Worm (Caenorhabditis elegans): ENCODE measurements around the gene Y102A5C.4.
"Not testable (repeated sequence)": the region's sequence is repeated elsewhere in the genome, so short reads cannot be mapped to it uniquely, and the experiment has no call there.

Gene Y102A5C.4

ce11 chrV:16916079-16916478, 6.0 kb upstream of the Y102A5C.4 start, which contains the start of gene F09C6.10:
TSS of gene F09C6.10 (minus strand) at chrV:16916179.
- TF ChIP-seq aly-2 (tag; optimal IDR thresholded peaks at IDR 0.05) (no peak), pqm-1 (tag; optimal IDR thresholded peaks at IDR 0.05) (no peak), fos-1 (tag; optimal IDR thresholded peaks at IDR 0.05) (no peak), egl-27 (tag; optimal IDR thresholded peaks at IDR 0.05) (no peak), elt-2 (tag; optimal IDR thresholded peaks at IDR 0.05) (no peak), elt-3 (tag; optimal IDR thresholded peaks at IDR 0.05) (no peak), nhr-25 (tag; optimal IDR thresholded peaks at IDR 0.05) (no peak), ceh-9 (tag; optimal IDR thresholded peaks at IDR 0.05) (no peak), skn-1 (tag; optimal IDR thresholded peaks at IDR 0.05) (no peak), nhr-77 (tag; optimal IDR thresholded peaks at IDR 0.05) (no peak), egl-5 (tag; optimal IDR thresholded peaks at IDR 0.05) (no peak), ZK546.5 (tag; optimal IDR thresholded peaks at IDR 0.05) (no peak), hmg-11 (tag; optimal IDR thresholded peaks at IDR 0.05) (no peak), nhr-43 (tag; optimal IDR thresholded peaks at IDR 0.05; ENCODE audit: poor library complexity, severe bottlenecking) (no peak), nhr-67 (tag; optimal IDR thresholded peaks at IDR 0.05) (no peak), mdl-1 (tag; optimal IDR thresholded peaks at IDR 0.05) (no peak)

DNA sequence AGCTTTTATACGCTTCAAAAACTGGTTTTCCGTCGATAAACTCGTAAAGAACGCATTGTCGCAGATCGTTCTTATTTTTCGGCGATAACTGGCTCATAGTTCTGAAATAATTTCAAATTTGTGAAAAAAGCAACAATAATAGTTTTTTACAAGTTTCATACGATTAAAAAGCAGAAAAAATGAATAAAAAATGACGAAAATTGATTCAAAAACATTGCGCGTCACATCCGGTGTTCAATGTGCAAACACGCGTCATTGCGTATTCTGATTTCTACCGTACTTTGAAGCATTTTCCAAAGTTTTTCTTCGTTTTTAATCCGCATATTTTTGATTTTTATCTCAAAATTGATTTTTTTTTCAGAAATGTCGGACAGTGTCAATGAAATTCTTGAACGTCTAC, 3.7 kb upstream of the Y102A5C.4 start, which contains the start of the genes fbxa-206 and Y102A5C.2:
Gene fbxa-206 (minus strand): TSS at position 101 of the 400 bp plus-strand sequence.
Gene Y102A5C.2 (plus strand): TSS at position 354 of the 400 bp plus-strand sequence.
- no peak for TF ChIP-seq ceh-28 (tag; optimal IDR thresholded peaks at IDR 0.05)
- TF ChIP-seq daf-12 (tag; optimal IDR thresholded peaks at IDR 0.05) = no peak
- no peak for TF ChIP-seq nhr-23 (tag; optimal IDR thresholded peaks at IDR 0.05)
- no peak for TF ChIP-seq skn-1 (tag; optimal IDR thresholded peaks at IDR 0.05)
- TF ChIP-seq snpc-4 (tag; optimal IDR thresholded peaks at IDR 0.05) = no peak
- TF ChIP-seq aly-2 (tag; optimal IDR thresholded peaks at IDR 0.05) = no peak
- TF ChIP-seq nfya-1 (tag; optimal IDR thresholded peaks at IDR 0.05; ENCODE audit: insufficient read depth) = no peak
- TF ChIP-seq ceh-82 (tag; optimal IDR thresholded peaks at IDR 0.05) = no peak
- no peak for TF ChIP-seq R02D3.7 (tag; optimal IDR thresholded peaks at IDR 0.05)
- TF ChIP-seq mml-1 (tag; optimal IDR thresholded peaks at IDR 0.05) = no peak
- TF ChIP-seq nhr-25 (tag; optimal IDR thresholded peaks at IDR 0.05) = no peak
- no peak for TF ChIP-seq ama-1 (optimal IDR thresholded peaks at IDR 0.05)

DNA sequence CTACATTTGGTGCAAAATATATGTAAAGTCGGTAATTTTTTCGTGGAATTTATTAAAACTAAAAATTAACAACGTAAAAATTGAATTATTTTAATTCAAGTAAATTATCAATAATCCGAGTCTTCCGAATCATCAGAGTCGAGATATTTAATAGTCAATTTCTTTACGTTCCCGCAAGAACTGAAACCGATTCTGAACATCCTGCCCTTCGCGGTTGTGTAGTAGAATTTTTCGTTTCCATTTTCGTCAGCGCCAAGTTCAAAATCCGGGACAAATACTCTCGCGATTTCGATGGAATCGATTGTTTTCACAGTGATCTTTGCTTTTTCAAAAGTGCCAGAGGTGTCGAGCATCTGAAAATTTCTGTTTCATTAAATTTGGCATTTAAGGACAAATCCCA, 2.4 kb upstream of the Y102A5C.4 start:
- TF ChIP-seq ZK546.5 (tag; optimal IDR thresholded peaks at IDR 0.05) = no peak
- no peak for TF ChIP-seq elt-2 (tag; optimal IDR thresholded peaks at IDR 0.05)
- TF ChIP-seq snpc-4 (tag; optimal IDR thresholded peaks at IDR 0.05) = no peak
- TF ChIP-seq ceh-28 (tag; optimal IDR thresholded peaks at IDR 0.05) = no peak
- no peak for TF ChIP-seq ztf-11 (tag; optimal IDR thresholded peaks at IDR 0.05)
- TF ChIP-seq nfya-1 (tag; optimal IDR thresholded peaks at IDR 0.05; ENCODE audit: insufficient read depth) = no peak
- no peak for TF ChIP-seq daf-12 (tag; optimal IDR thresholded peaks at IDR 0.05)
- TF ChIP-seq nhr-43 (tag; optimal IDR thresholded peaks at IDR 0.05; ENCODE audit: poor library complexity, severe bottlenecking) = no peak
- no peak for TF ChIP-seq lsy-12 (tag; optimal IDR thresholded peaks at IDR 0.05)
- TF ChIP-seq jun-1 (tag; optimal IDR thresholded peaks at IDR 0.05) = no peak
- no peak for TF ChIP-seq ceh-82 (tag; optimal IDR thresholded peaks at IDR 0.05)
- no peak for TF ChIP-seq eor-1 (tag; optimal IDR thresholded peaks at IDR 0.05)
- no peak for TF ChIP-seq nhr-237 (tag; optimal IDR thresholded peaks at IDR 0.05)

DNA sequence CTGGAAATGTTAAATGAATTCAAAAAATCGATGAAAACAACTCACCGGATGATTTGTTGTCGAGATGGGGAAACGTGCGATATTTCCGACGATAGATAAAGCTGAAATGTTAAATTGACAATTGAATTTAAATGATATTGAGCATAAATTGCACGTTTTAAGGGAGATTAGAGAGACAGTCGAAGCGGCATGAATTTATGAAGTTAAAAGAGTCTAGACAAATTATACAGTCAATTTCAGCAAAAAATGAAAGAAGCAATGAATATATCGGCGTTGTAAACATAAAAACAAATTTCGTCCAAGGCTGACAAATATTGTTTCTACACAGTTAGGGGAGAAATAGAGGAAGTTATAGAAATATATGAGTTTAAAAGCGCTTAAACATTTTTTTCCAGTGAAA, 5.3 kb downstream of the Y102A5C.4 start, which contains the start of gene Y102A5C.36:
Gene Y102A5C.36 (minus strand): TSS at position 101 of the 400 bp plus-strand sequence.
- TF ChIP-seq egl-5 (tag; optimal IDR thresholded peaks at IDR 0.05) (no peak), nhr-43 (tag; optimal IDR thresholded peaks at IDR 0.05; ENCODE audit: poor library complexity, severe bottlenecking) (no peak), nhr-25 (tag; optimal IDR thresholded peaks at IDR 0.05) (no peak), snpc-4 (tag; optimal IDR thresholded peaks at IDR 0.05) (no peak), nhr-11 (tag; optimal IDR thresholded peaks at IDR 0.05) (no peak), ceh-16 (tag; optimal IDR thresholded peaks at IDR 0.05) (no peak), lin-15B (tag; optimal IDR thresholded peaks at IDR 0.05) (no peak), nhr-23 (tag; optimal IDR thresholded peaks at IDR 0.05) (no peak)

ce11 chrV:16938731-16939130, 16.7 kb downstream of the Y102A5C.4 start, which contains the start of gene fbxa-148:
TSS of gene fbxa-148 (plus strand) at chrV:16939031.
- not testable (repeated sequence) for TF ChIP-seq nhr-12, ceh-16, pqm-1 (tag; optimal IDR thresholded peaks at IDR 0.05)
